Fruit fly (Drosophila melanogaster) whole organism: ENCODE data around the gene CG5854.
A peak's percentile ranks its signal among the peaks of the same experiment; 100 is the strongest.

Experiments
- CG8478 ChIP-seq: fragments of >200 bp; optimal IDR thresholded peaks from 2 replicates; lab custom pipeline; 2018; ENCODE audit warnings: inconsistent platforms
- Dll ChIP-seq: fragments of >200 bp; optimal IDR thresholded peaks from 2 replicates; lab custom pipeline; 2017
- EcR ChIP-seq, 2 experiments: fragments of >200 bp; optimal IDR thresholded peaks; 2 replicates each; lab custom pipeline; 2017; ENCODE audit warnings: missing biosample characterization in 2 of 2, missing genetic modification characterization in 2 of 2, missing genetic modification reagents in 2 of 2
- pan ChIP-seq: fragments of >200 bp; optimal IDR thresholded peaks from 2 replicates; lab custom pipeline; 2017
- psq ChIP-seq: fragments of >200 bp; optimal IDR thresholded peaks from 2 replicates; lab custom pipeline; 2017
- usp ChIP-seq: fragments of >200 bp; optimal IDR thresholded peaks from 2 replicates; lab custom pipeline; 2017; ENCODE audit warnings: missing biosample characterization, missing genetic modification characterization, mixed read lengths

The CG5854 gene

dm6 chr3R:23948466-23949413 lies 15.0 kb downstream of the CG5854 start:
- TF ChIP-seq EcR (GFP tag; optimal IDR thresholded peaks at IDR 0.05; lab: Kevin White, UChicago) (no peak), Dll (lab: Kevin White, UChicago) (peak; percentile 56), pan (lab: Kevin White, UChicago) (no peak), psq (lab: Kevin White, UChicago) (no peak)

- TF ChIP-seq Dll (lab: Kevin White, UChicago) (no peak), CG8478 (lab: Kevin White, UChicago) (no peak), psq (lab: Kevin White, UChicago) (no peak), EcR (GFP tag; optimal IDR thresholded peaks at IDR 0.05; lab: Kevin White, UChicago) (no peak)
Observed at dm6 chr3R:23955380-23955779, 21.7 kb downstream of the CG5854 start.

dm6 chr3R:23958091-23958838 lies 24.6 kb downstream of the CG5854 start, which contains the start of the genes GluProRS and AP-1sigma:
Gene GluProRS, minus strand, starts transcription at chr3R:23958391.
Gene AP-1sigma, plus strand, starts transcription at chr3R:23958651.
- TF ChIP-seq CG8478 (lab: Kevin White, UChicago) = no peak

- TF ChIP-seq usp (no peak), CG8478 (lab: Kevin White, UChicago) (no peak), pan (lab: Kevin White, UChicago) (no peak), psq (lab: Kevin White, UChicago) (no peak), Dll (lab: Kevin White, UChicago) (no peak), EcR (GFP tag; optimal IDR thresholded peaks at IDR 0.05; lab: Kevin White, UChicago) (no peak)
Observed at dm6 chr3R:23960865-23961264, 27.2 kb downstream of the CG5854 start.

dm6 chr3R:23962781-23963222 lies 29.1 kb downstream of the CG5854 start, which contains the start of gene CG31140:
Gene CG31140, plus strand, starts transcription at chr3R:23963180.
- TF ChIP-seq usp (no peak), Dll (lab: Kevin White, UChicago) (no peak), psq (lab: Kevin White, UChicago) (no peak), CG8478 (lab: Kevin White, UChicago) (peak; percentile 59), EcR (GFP tag; optimal IDR thresholded peaks at IDR 0.05; lab: Kevin White, UChicago) (no peak)

dm6 chr3R:23964913-23965718 lies 31.4 kb downstream of the CG5854 start:
- no peak for TF ChIP-seq CG8478 (lab: Kevin White, UChicago)
- TF ChIP-seq pan (lab: Kevin White, UChicago) = no peak
- TF ChIP-seq usp = no peak
- no peak for TF ChIP-seq psq (lab: Kevin White, UChicago)
- TF ChIP-seq Dll (lab: Kevin White, UChicago) = no peak
- TF ChIP-seq EcR (GFP tag; optimal IDR thresholded peaks at IDR 0.05; lab: Kevin White, UChicago) = no peak

- TF ChIP-seq EcR (GFP tag; optimal IDR thresholded peaks at IDR 0.05; lab: Kevin White, UChicago) = no peak
- no peak for TF ChIP-seq CG8478 (lab: Kevin White, UChicago)
- TF ChIP-seq usp = no peak
- no peak for TF ChIP-seq psq (lab: Kevin White, UChicago)
- no peak for TF ChIP-seq pan (lab: Kevin White, UChicago)
Observed at dm6 chr3R:23969449-23969848, 35.7 kb downstream of the CG5854 start.

- TF ChIP-seq Dll (lab: Kevin White, UChicago) (no peak), psq (lab: Kevin White, UChicago) (no peak), usp (no peak), pan (lab: Kevin White, UChicago) (no peak), CG8478 (lab: Kevin White, UChicago) (no peak), EcR (GFP tag; optimal IDR thresholded peaks at IDR 0.05; lab: Kevin White, UChicago) (no peak)
Observed at dm6 chr3R:23971208-23971607, 37.5 kb downstream of the CG5854 start.

- TF ChIP-seq CG8478 (lab: Kevin White, UChicago) (no peak), usp (no peak), pan (lab: Kevin White, UChicago) (no peak)
Observed at dm6 chr3R:23971764-23972163, 38.1 kb downstream of the CG5854 start.

- TF ChIP-seq psq (lab: Kevin White, UChicago) (no peak), pan (lab: Kevin White, UChicago) (no peak), usp (no peak), EcR (GFP tag; optimal IDR thresholded peaks at IDR 0.05; lab: Kevin White, UChicago) (no peak), Dll (lab: Kevin White, UChicago) (no peak), CG8478 (lab: Kevin White, UChicago) (no peak)
Observed at dm6 chr3R:23981645-23982044, 47.9 kb downstream of the CG5854 start.
